Worm (Caenorhabditis elegans) whole organism, L1 larva: ENCODE results near the gene nspg-4.

Experiments used
- alr-1 ChIP-seq: fragments of 200-800 bp; sonication (Bioruptor generic); optimal IDR thresholded peaks from 2 replicates; lab custom pipeline; 2018; ENCODE audit warnings: borderline replicate concordance, mild to moderate bottlenecking, missing genetic modification characterization, missing compliant biosample characterization
- blmp-1 ChIP-seq: fragments of 150-350 bp; optimal IDR thresholded peaks from 2 replicates; lab custom pipeline; 2014; ENCODE audit warnings: missing biosample characterization, missing genetic modification characterization
- ceh-82 ChIP-seq, 3 experiments: fragments of 150-350 bp in 1 of 3; sonication (generic microtip) in 2 of 3; optimal IDR thresholded peaks; 2 replicates each; lab custom pipeline; 2014 to 2017; ENCODE audit warnings: missing biosample characterization in 3 of 3, missing genetic modification characterization in 3 of 3
- ceh-88 ChIP-seq: fragments of 200-800 bp; sonication (Bioruptor generic); IDR thresholded peaks from 2 replicates; pipeline ENCODE4 v1.3.6; 2022; ENCODE audit warnings: missing genetic modification characterization, missing compliant biosample characterization
- dpl-1 ChIP-seq, 3 experiments: fragments of 150-350 bp in 2 of 3; sonication (generic microtip) in 1 of 3; optimal IDR thresholded peaks; 2 replicates each; lab custom pipeline; 2014 to 2017; ENCODE audit warnings: missing biosample characterization in 3 of 3, missing genetic modification characterization in 3 of 3, missing genetic modification reagents in 3 of 3
- egl-27 ChIP-seq, 2 experiments: fragments of 150-350 bp in 1 of 2; sonication (generic microtip); optimal IDR thresholded peaks; 3 replicates each; lab custom pipeline; 2017 to 2018; ENCODE audit warnings: missing biosample characterization in 2 of 2, missing genetic modification characterization in 2 of 2, missing genetic modification reagents in 2 of 2
- fos-1 ChIP-seq: fragments of 150-350 bp; optimal IDR thresholded peaks from 2 replicates; lab custom pipeline; 2014; ENCODE audit warnings: missing biosample characterization, missing genetic modification characterization
- hpl-2 ChIP-seq: fragments of 150-350 bp; optimal IDR thresholded peaks from 2 replicates; lab custom pipeline; 2014; ENCODE audit warnings: missing biosample characterization, missing genetic modification reagents, missing genetic modification characterization
- lin-35 ChIP-seq, 2 experiments: fragments of 150-350 bp; optimal IDR thresholded peaks; 2 replicates each; lab custom pipeline; 2014; ENCODE audit warnings: missing biosample characterization in 2 of 2, missing genetic modification characterization in 2 of 2, missing genetic modification reagents in 2 of 2
- lin-39 ChIP-seq: fragments of 150-350 bp; optimal IDR thresholded peaks from 2 replicates; lab custom pipeline; 2014; ENCODE audit warnings: missing biosample characterization, missing genetic modification reagents, missing genetic modification characterization
- lsy-2 ChIP-seq, 2 experiments: fragments of 150-350 bp; optimal IDR thresholded peaks; 2 replicates each; lab custom pipeline; 2014; ENCODE audit warnings: missing biosample characterization in 2 of 2, missing genetic modification characterization in 2 of 2
- rnt-1 ChIP-seq: sonication (generic microtip); optimal IDR thresholded peaks from 2 replicates; lab custom pipeline; 2016; ENCODE audit warnings: mild to moderate bottlenecking, missing genetic modification characterization, moderate library complexity, missing compliant biosample characterization
- zip-4 ChIP-seq: fragments of 200-800 bp; sonication (Bioruptor generic); optimal IDR thresholded peaks from 2 replicates; lab custom pipeline; 2018; ENCODE audit warnings: mild to moderate bottlenecking, missing genetic modification characterization, moderate library complexity, missing compliant biosample characterization

DNA sequence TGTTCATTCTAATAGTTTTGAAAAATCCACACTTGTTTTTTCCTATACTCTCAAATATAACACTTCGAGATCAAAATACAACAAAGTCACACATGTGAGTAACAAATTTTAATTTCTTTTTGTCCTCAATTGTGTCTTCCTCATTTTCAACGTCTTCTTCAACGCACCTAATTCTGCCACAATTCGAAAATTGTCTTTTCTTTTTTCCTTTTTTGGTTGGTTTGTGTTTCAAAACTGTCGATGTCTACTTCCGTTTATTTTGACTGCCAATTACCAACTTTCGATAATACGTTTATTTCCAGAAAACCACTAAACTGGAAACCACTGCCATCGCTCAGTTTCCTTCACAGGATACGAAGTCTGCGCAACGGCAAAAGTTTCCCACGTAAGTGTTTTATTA, 17.4 kb downstream of the nspg-4 start, which contains the start of gene F11D5.1:
- TF ChIP-seq egl-27 (tag; optimal IDR thresholded peaks at IDR 0.05; lab: Kevin White, UChicago) (no peak), blmp-1 (tag; lab: Kevin White, UChicago) (no peak), zip-4 (GFP tag; lab: Kevin White, UChicago) (no peak), dpl-1 (GFP tag; optimal IDR thresholded peaks at IDR 0.05; lab: Kevin White, UChicago) (no peak), ceh-82 (tag; optimal IDR thresholded peaks at IDR 0.05; lab: Kevin White, UChicago) (no peak), fos-1 (no peak), lsy-2 (tag; optimal IDR thresholded peaks at IDR 0.05; lab: Kevin White, UChicago) (no peak), hpl-2 (no peak), lin-35 (GFP tag; optimal IDR thresholded peaks at IDR 0.05; lab: Kevin White, UChicago) (no peak), rnt-1 (tag; lab: Kevin White, UChicago) (no peak), ceh-88 (GFP tag; lab: Robert Waterston, UW) (no peak), lin-39 (tag; lab: Kevin White, UChicago) (no peak), alr-1 (tag; lab: Kevin White, UChicago) (no peak)
